Fruit fly (Drosophila melanogaster) whole organism, embryonic: ENCODE data around the gene CG5157.
A peak's percentile ranks its signal among the peaks of the same experiment; 100 is the strongest.

Experiments used
- Aef1 ChIP-seq: fragments of 200-800 bp; sonication (Bioruptor generic); IDR thresholded peaks from 3 replicates; pipeline ENCODE4 v1.3.6; 2022; ENCODE audit warnings: missing biosample characterization, missing genetic modification characterization
- C15 ChIP-seq: fragments of 200-800 bp; sonication (Bioruptor generic); IDR thresholded peaks from 3 replicates; pipeline ENCODE4 v1.3.6; 2022; ENCODE audit warnings: missing biosample characterization, missing genetic modification characterization
- CG10321 ChIP-seq: fragments of 200-800 bp; sonication (Bioruptor generic); IDR thresholded peaks from 2 replicates; pipeline ENCODE4 v1.3.6; 2022; ENCODE audit warnings: missing biosample characterization, missing genetic modification characterization
- CG12104 ChIP-seq: fragments of 200-800 bp; sonication (Bioruptor generic); optimal IDR thresholded peaks from 3 replicates; lab custom pipeline; 2016; ENCODE audit warnings: missing biosample characterization, missing genetic modification characterization
- CG12236 ChIP-seq: fragments of 200-800 bp; sonication (Bioruptor generic); optimal IDR thresholded peaks from 2 replicates; lab custom pipeline; 2016; ENCODE audit warnings: missing biosample characterization, missing genetic modification characterization
- CG13624 ChIP-seq: fragments of 200-800 bp; sonication (Bioruptor generic); optimal IDR thresholded peaks from 2 replicates; lab custom pipeline; 2016; ENCODE audit warnings: missing biosample characterization, missing genetic modification characterization
- CG14860 ChIP-seq: fragments of 200-800 bp; sonication (Bioruptor generic); IDR thresholded peaks from 3 replicates; pipeline ENCODE4 v1.3.6; 2022; ENCODE audit warnings: missing biosample characterization, missing genetic modification characterization; ENCODE audit not compliant: partially characterized antibody
- CG16815 ChIP-seq: fragments of 200-800 bp; sonication (Bioruptor generic); optimal IDR thresholded peaks from 3 replicates; lab custom pipeline; 2017; ENCODE audit warnings: missing biosample characterization, mild to moderate bottlenecking, missing genetic modification characterization
- CG2712 ChIP-seq: fragments of 200-800 bp; optimal IDR thresholded peaks from 3 replicates; lab custom pipeline; 2019; ENCODE audit warnings: missing biosample characterization, mild to moderate bottlenecking, missing genetic modification characterization, moderate library complexity
- CG30020 ChIP-seq: fragments of 200-800 bp; optimal IDR thresholded peaks from 2 replicates; lab custom pipeline; 2019; ENCODE audit warnings: missing biosample characterization, mild to moderate bottlenecking, missing genetic modification characterization, moderate library complexity
- CG31224 ChIP-seq: fragments of 200-800 bp; sonication (Bioruptor generic); IDR thresholded peaks from 2 replicates; pipeline ENCODE4 v1.3.6; 2022; ENCODE audit warnings: missing biosample characterization, missing genetic modification characterization
- CG6689 ChIP-seq: fragments of 200-800 bp; sonication (Bioruptor generic); IDR thresholded peaks from 2 replicates; pipeline ENCODE4 v1.3.6; 2022; ENCODE audit warnings: missing biosample characterization, missing genetic modification characterization
- CG6765 ChIP-seq: fragments of 200-800 bp; sonication (Bioruptor generic); optimal IDR thresholded peaks from 3 replicates; lab custom pipeline; 2017; ENCODE audit warnings: missing biosample characterization, mild to moderate bottlenecking, missing genetic modification characterization
- CG7271 ChIP-seq: fragments of 200-800 bp; sonication (Bioruptor generic); optimal IDR thresholded peaks from 2 replicates; lab custom pipeline; 2018; ENCODE audit warnings: missing biosample characterization, mild to moderate bottlenecking, missing genetic modification characterization, moderate library complexity
- CG8388 ChIP-seq: fragments of 200-800 bp; sonication (Bioruptor generic); optimal IDR thresholded peaks from 2 replicates; lab custom pipeline; 2019; ENCODE audit warnings: missing biosample characterization, mild to moderate bottlenecking, missing genetic modification characterization, moderate library complexity
- Chrac-16 ChIP-seq: fragments of 200-800 bp; sonication (Bioruptor generic); optimal IDR thresholded peaks from 3 replicates; lab custom pipeline; 2016; ENCODE audit warnings: missing biosample characterization, missing genetic modification characterization
- CkIIα-i1 ChIP-seq: fragments of 200-800 bp; sonication (Bioruptor generic); IDR thresholded peaks from 2 replicates; pipeline ENCODE4 v1.3.6; 2022; ENCODE audit warnings: missing biosample characterization, missing genetic modification characterization
- Dfd ChIP-seq, 2 experiments: fragments of >200 bp; optimal IDR thresholded peaks; 2 replicates each; lab custom pipeline; 2017; ENCODE audit warnings: missing biosample characterization in 2 of 2, missing genetic modification characterization in 2 of 2
- H15 ChIP-seq: fragments of 200-800 bp; sonication (Bioruptor generic); IDR thresholded peaks from 3 replicates; pipeline ENCODE4 v1.3.6; 2022; ENCODE audit warnings: missing biosample characterization, missing genetic modification characterization
- Hey ChIP-seq: fragments of 200-800 bp; sonication (Bioruptor generic); optimal IDR thresholded peaks from 3 replicates; lab custom pipeline; 2018; ENCODE audit warnings: missing biosample characterization, mild to moderate bottlenecking, missing genetic modification characterization
- NK7.1 ChIP-seq: fragments of 200-800 bp; sonication (Bioruptor generic); optimal IDR thresholded peaks from 3 replicates; lab custom pipeline; 2016; ENCODE audit warnings: missing biosample characterization, missing genetic modification characterization
- Opbp ChIP-seq: fragments of 200-800 bp; sonication (Bioruptor generic); IDR thresholded peaks from 3 replicates; pipeline ENCODE4 v1.3.6; 2022; ENCODE audit warnings: missing biosample characterization, missing genetic modification characterization; ENCODE audit not compliant: partially characterized antibody
- Pdp1 ChIP-seq, 2 experiments: fragments of 200-800 bp; sonication (Bioruptor generic); optimal IDR thresholded peaks; 3 replicates each; lab custom pipeline; 2016; ENCODE audit warnings: missing biosample characterization in 2 of 2, missing genetic modification characterization in 2 of 2, mild to moderate bottlenecking in 1 of 2, moderate library complexity in 1 of 2
- Sry-β ChIP-seq: fragments of 200-800 bp; sonication (Bioruptor generic); optimal IDR thresholded peaks from 2 replicates; lab custom pipeline; 2018; ENCODE audit warnings: missing biosample characterization, mild to moderate bottlenecking, missing genetic modification characterization, moderate library complexity
- Stat92E ChIP-seq, 3 experiments: fragments of >200 bp in 2 of 3; fragments of 200-800 bp in 1 of 3; sonication (Bioruptor generic) in 1 of 3; optimal IDR thresholded peaks; 2 replicates each; lab custom pipeline; 2017 to 2019; ENCODE audit warnings: missing biosample characterization in 3 of 3, missing genetic modification characterization in 3 of 3, mild to moderate bottlenecking in 1 of 3, moderate library complexity in 1 of 3
- TFAM ChIP-seq: fragments of 200-800 bp; sonication (Bioruptor generic); optimal IDR thresholded peaks from 2 replicates; lab custom pipeline; 2017; ENCODE audit warnings: missing biosample characterization, missing genetic modification characterization, inconsistent platforms
- ap ChIP-seq: fragments of 200-800 bp; sonication (Bioruptor generic); IDR thresholded peaks from 2 replicates; pipeline ENCODE4 v1.3.6; 2022; ENCODE audit warnings: missing biosample characterization, missing genetic modification characterization
- cad ChIP-seq: fragments of >200 bp; optimal IDR thresholded peaks from 2 replicates; lab custom pipeline; 2017; ENCODE audit warnings: missing biosample characterization, missing genetic modification characterization
- cas ChIP-seq: fragments of 200-800 bp; sonication (Bioruptor generic); IDR thresholded peaks from 2 replicates; pipeline ENCODE4 v1.3.6; 2022; ENCODE audit warnings: missing biosample characterization, missing genetic modification characterization
- cg ChIP-seq: fragments of 200-800 bp; sonication (Bioruptor generic); optimal IDR thresholded peaks from 3 replicates; lab custom pipeline; 2019; ENCODE audit warnings: missing biosample characterization, mild to moderate bottlenecking, missing genetic modification characterization, moderate library complexity
- ci ChIP-seq: fragments of 200-800 bp; sonication (Bioruptor generic); IDR thresholded peaks from 3 replicates; pipeline ENCODE4 v1.3.6; 2022; ENCODE audit warnings: missing biosample characterization, missing genetic modification characterization
- ems ChIP-seq: fragments of 200-800 bp; sonication (Bioruptor generic); optimal IDR thresholded peaks from 3 replicates; lab custom pipeline; 2016; ENCODE audit warnings: missing biosample characterization, missing genetic modification characterization
- fd96Cb ChIP-seq: fragments of 200-800 bp; sonication (Bioruptor generic); optimal IDR thresholded peaks from 2 replicates; lab custom pipeline; 2018; ENCODE audit warnings: missing biosample characterization, mild to moderate bottlenecking, missing genetic modification characterization, moderate library complexity
- gt ChIP-seq: fragments of 200-800 bp; sonication (Bioruptor generic); IDR thresholded peaks from 2 replicates; pipeline ENCODE4 v1.3.6; 2022; ENCODE audit warnings: missing biosample characterization, missing genetic modification characterization
- hb ChIP-seq: fragments of 200-800 bp; sonication (Bioruptor generic); IDR thresholded peaks from 3 replicates; pipeline ENCODE4 v1.3.6; 2022; ENCODE audit warnings: missing biosample characterization, missing genetic modification characterization; ENCODE audit not compliant: partially characterized antibody
- hbn ChIP-seq: fragments of 200-800 bp; sonication (Bioruptor generic); IDR thresholded peaks from 2 replicates; pipeline ENCODE4 v1.3.6; 2022; ENCODE audit warnings: missing biosample characterization, missing genetic modification characterization; ENCODE audit not compliant: partially characterized antibody
- her ChIP-seq: fragments of 200-800 bp; sonication (Bioruptor generic); optimal IDR thresholded peaks from 2 replicates; lab custom pipeline; 2016; ENCODE audit warnings: missing biosample characterization, missing genetic modification characterization
- peb ChIP-seq: fragments of 200-800 bp; sonication (Bioruptor generic); IDR thresholded peaks from 2 replicates; pipeline ENCODE4 v1.3.6; 2022; ENCODE audit warnings: missing biosample characterization, missing genetic modification characterization
- seq ChIP-seq: fragments of 200-800 bp; sonication (Bioruptor generic); IDR thresholded peaks from 2 replicates; pipeline ENCODE4 v1.3.6; 2022; ENCODE audit warnings: missing biosample characterization, missing genetic modification characterization
- slbo ChIP-seq: fragments of 200-800 bp; sonication (Bioruptor generic); IDR thresholded peaks from 2 replicates; pipeline ENCODE4 v1.3.6; 2022; ENCODE audit warnings: missing biosample characterization, missing genetic modification characterization
- so ChIP-seq: fragments of 200-800 bp; sonication (Bioruptor generic); IDR thresholded peaks from 3 replicates; pipeline ENCODE4 v1.3.6; 2022; ENCODE audit warnings: missing biosample characterization, missing genetic modification characterization
- tll ChIP-seq, 2 experiments: fragments of 200-800 bp in 1 of 2; fragments of >200 bp in 1 of 2; sonication (Bioruptor generic) in 1 of 2; optimal IDR thresholded peaks; 2 replicates each; lab custom pipeline; 2017 to 2019; ENCODE audit warnings: missing biosample characterization in 2 of 2, missing genetic modification characterization in 2 of 2, mild to moderate bottlenecking in 1 of 2, moderate library complexity in 1 of 2
- ttk ChIP-seq: fragments of 200-800 bp; sonication (Bioruptor generic); IDR thresholded peaks from 2 replicates; pipeline ENCODE4 v2.1.2; 2022; ENCODE audit warnings: missing biosample characterization, missing genetic modification characterization
- twi ChIP-seq: fragments of 200-800 bp; optimal IDR thresholded peaks from 2 replicates; lab custom pipeline; 2019; ENCODE audit warnings: missing biosample characterization, mild to moderate bottlenecking, missing genetic modification characterization, moderate library complexity
- tx ChIP-seq: fragments of 200-800 bp; sonication (Bioruptor generic); optimal IDR thresholded peaks from 2 replicates; lab custom pipeline; 2016; ENCODE audit warnings: missing biosample characterization, missing genetic modification characterization
- usp ChIP-seq: fragments of >200 bp; optimal IDR thresholded peaks from 2 replicates; lab custom pipeline; 2017; ENCODE audit warnings: missing biosample characterization, missing genetic modification characterization
- vnd ChIP-seq: fragments of 200-800 bp; sonication (Bioruptor generic); IDR thresholded peaks from 3 replicates; pipeline ENCODE4 v1.3.6; 2022; ENCODE audit warnings: missing biosample characterization, missing genetic modification characterization; ENCODE audit not compliant: partially characterized antibody
- zf30C ChIP-seq: fragments of 200-800 bp; sonication (Bioruptor generic); optimal IDR thresholded peaks from 3 replicates; lab custom pipeline; 2018; ENCODE audit warnings: missing biosample characterization, mild to moderate bottlenecking, missing genetic modification characterization
- zfh1 ChIP-seq: fragments of 200-800 bp; sonication (Bioruptor generic); IDR thresholded peaks from 3 replicates; pipeline ENCODE4 v1.3.6; 2022; ENCODE audit warnings: missing biosample characterization, missing genetic modification characterization
- zfh2 ChIP-seq: fragments of 200-800 bp; sonication (Bioruptor generic); optimal IDR thresholded peaks from 2 replicates; lab custom pipeline; 2016; ENCODE audit warnings: missing biosample characterization, missing genetic modification characterization

CG5157 gene

DNA sequence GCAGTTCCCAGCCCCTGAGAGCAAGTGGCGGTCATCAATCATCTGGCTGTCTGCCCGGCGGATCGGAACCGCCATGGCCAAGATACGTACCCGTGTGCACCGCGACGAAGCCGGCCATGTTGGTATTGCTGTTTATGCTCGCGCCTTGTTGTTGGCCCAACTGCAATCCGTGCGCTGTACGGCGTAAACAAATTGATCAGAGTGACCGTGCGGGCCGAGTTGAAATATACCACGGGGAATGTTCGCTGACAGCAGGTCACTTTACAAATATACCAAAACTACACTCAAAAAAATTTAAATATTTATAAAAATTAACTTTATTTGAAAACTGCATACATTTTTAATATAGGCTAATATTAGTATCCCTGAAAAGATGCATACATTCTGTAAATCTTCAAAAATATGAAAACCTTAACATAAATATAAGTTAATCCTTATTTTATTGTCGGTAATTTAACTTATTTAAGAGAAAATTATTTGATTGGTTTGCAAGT, 50.3 kb downstream of the CG5157 start, which contains the start of gene Tasp1:
Gene Tasp1 (minus strand): TSS at position 203 of the 494 bp plus-strand sequence.
- no peak for TF ChIP-seq gt (GFP tag; lab: Robert Waterston, UW)
- peak; percentile 60 for TF ChIP-seq Aef1 (GFP tag; lab: Robert Waterston, UW)
- TF ChIP-seq Chrac-16 (GFP tag; lab: Kevin White, UChicago), result peak; percentile 50
- TF ChIP-seq C15 (GFP tag; lab: Robert Waterston, UW), result no peak
- no peak for TF ChIP-seq cg
- TF ChIP-seq her (GFP tag; lab: Kevin White, UChicago), result no peak
- peak; percentile 75 for TF ChIP-seq ttk (GFP tag; lab: Robert Waterston, UW)
- TF ChIP-seq Dfd (GFP tag; optimal IDR thresholded peaks at IDR 0.05; lab: Kevin White, UChicago), result no peak
- TF ChIP-seq CG13624 (GFP tag; lab: Kevin White, UChicago), result no peak
- peak in 1 of 3 experiments; percentile 33 for TF ChIP-seq Stat92E (GFP tag; optimal IDR thresholded peaks at IDR 0.05; lab: Kevin White, UChicago)
- TF ChIP-seq ems (GFP tag; lab: Kevin White, UChicago), result peak; percentile 1
- TF ChIP-seq zf30C (GFP tag; lab: Kevin White, UChicago), result peak; percentile 96
- no peak for TF ChIP-seq CG10321 (GFP tag; lab: Robert Waterston, UW)
- peak; percentile 46; the same call in 2 of the 3 replicates for TF ChIP-seq ci (GFP tag; lab: Robert Waterston, UW)
- peak; percentile 5 for TF ChIP-seq CG16815 (GFP tag; lab: Kevin White, UChicago)
- TF ChIP-seq Sry-β (GFP tag; lab: Kevin White, UChicago), result no peak
- TF ChIP-seq fd96Cb (tag; lab: Kevin White, UChicago), result peak; percentile 58
- TF ChIP-seq seq (GFP tag; lab: Robert Waterston, UW), result no peak
- peak; percentile 39 for TF ChIP-seq CG7271 (tag; lab: Kevin White, UChicago)
- TF ChIP-seq tll (GFP tag; optimal IDR thresholded peaks at IDR 0.05; lab: Kevin White, UChicago), result no peak
- peak; percentile 19 for TF ChIP-seq twi
- TF ChIP-seq Hey (tag; lab: Kevin White, UChicago), result no peak
- no peak for TF ChIP-seq tx (GFP tag; lab: Kevin White, UChicago)
- TF ChIP-seq CG12104 (GFP tag; lab: Kevin White, UChicago), result peak; percentile 42
- peak; percentile 26 for TF ChIP-seq CG30020 (tag; lab: Kevin White, UChicago)
- peak; percentile 38; the same call in 1 of the 2 replicates for TF ChIP-seq ap (GFP tag; lab: Robert Waterston, UW)
- no peak for TF ChIP-seq CkIIα-i1 (GFP tag; lab: Robert Waterston, UW)
- 0 out of 2 replicates have a peak, but pooled peaks have one; percentile 24 for TF ChIP-seq peb (GFP tag; lab: Robert Waterston, UW)
- TF ChIP-seq cas, result peak; percentile 71; the same call in 1 of the 2 replicates
- TF ChIP-seq Opbp (GFP tag; lab: Robert Waterston, UW), result peak; percentile 56; the same call in 1 of the 3 replicates
- TF ChIP-seq hb (GFP tag; lab: Robert Waterston, UW), result no peak
- TF ChIP-seq CG6689 (GFP tag; lab: Robert Waterston, UW), result peak; percentile 80
- no peak for TF ChIP-seq CG12236
- no peak for TF ChIP-seq CG6765 (GFP tag; lab: Kevin White, UChicago)
- no peak for TF ChIP-seq cad (GFP tag; lab: Kevin White, UChicago)
- TF ChIP-seq hbn (GFP tag; lab: Robert Waterston, UW), result peak; percentile 23; the same call in 1 of the 2 replicates
- TF ChIP-seq TFAM (GFP tag; lab: Kevin White, UChicago), result no peak
- TF ChIP-seq CG14860, result no peak
- peak; percentile 67 for TF ChIP-seq CG8388
- TF ChIP-seq usp, result no peak
- TF ChIP-seq vnd, result no peak
- TF ChIP-seq NK7.1 (GFP tag; lab: Kevin White, UChicago), result no peak
- TF ChIP-seq Pdp1 (GFP tag; optimal IDR thresholded peaks at IDR 0.05; lab: Kevin White, UChicago), result peak in 1 of 2 experiments; percentile 49
- peak; percentile 61; the same call in 1 of the 3 replicates for TF ChIP-seq so (GFP tag; lab: Robert Waterston, UW)
- TF ChIP-seq slbo, result peak; percentile 80
- peak; percentile 83 for TF ChIP-seq CG2712 (tag; lab: Kevin White, UChicago)
- TF ChIP-seq CG31224 (GFP tag; lab: Robert Waterston, UW), result peak; percentile 60
- peak; percentile 73; the same call in 2 of the 3 replicates for TF ChIP-seq zfh1 (GFP tag; lab: Robert Waterston, UW)
- no peak for TF ChIP-seq H15 (GFP tag; lab: Robert Waterston, UW)
- TF ChIP-seq zfh2, result no peak
